Fruit fly (Drosophila melanogaster): ENCODE measurements around the gene mri.

The mri gene

DNA sequence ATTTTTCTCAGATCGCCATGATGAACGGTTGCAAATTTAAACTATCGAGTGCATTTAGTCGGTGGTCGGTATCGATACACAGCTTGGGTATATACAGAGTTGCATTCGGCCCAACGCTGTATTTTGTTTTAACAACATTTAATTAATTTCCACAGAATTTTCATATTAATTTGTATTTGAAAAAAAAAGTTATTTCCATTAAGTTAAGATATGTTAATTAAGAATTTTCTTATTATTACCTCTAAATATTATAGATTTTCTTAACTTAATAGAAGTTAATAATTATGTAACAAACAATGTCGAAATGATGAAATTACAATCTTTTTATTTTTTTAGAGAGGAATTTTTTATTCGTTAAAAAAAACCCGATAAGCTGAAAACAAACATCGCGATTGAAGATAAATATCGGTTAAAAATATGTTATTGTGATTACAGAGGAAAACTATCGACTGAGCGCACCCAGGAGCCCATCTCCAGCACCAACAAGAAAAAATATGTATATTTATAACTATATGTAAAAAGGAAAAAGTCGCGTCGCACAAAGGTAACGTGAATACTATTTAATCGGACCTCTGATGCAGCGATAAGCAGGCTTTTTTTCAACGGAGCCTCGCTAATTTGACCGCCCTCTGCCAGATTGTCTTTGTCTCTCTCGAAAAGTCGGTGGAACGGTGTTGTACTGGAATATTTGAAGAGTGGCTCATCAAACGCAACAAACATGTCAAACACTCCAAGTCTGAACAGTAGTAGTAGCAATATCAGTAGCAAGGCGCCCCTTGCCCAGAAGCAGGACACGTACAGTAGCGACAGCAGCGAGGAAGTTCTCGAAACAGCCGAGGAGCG lies at the start of gene mri, which contains the start of gene rno (continued):
- peak; percentile 82 for TF ChIP-seq CG2129 (GFP tag; IDR thresholded peaks at IDR 0.05; ENCODE audit: partially characterized antibody)
- TF ChIP-seq CG31441 (GFP tag; IDR thresholded peaks at IDR 0.05) = peak; percentile 82
- TF ChIP-seq tap (tag; optimal IDR thresholded peaks at IDR 0.05) = no peak
- TF ChIP-seq CG7839 (tag; optimal IDR thresholded peaks at IDR 0.05) = peak; percentile 81
- peak; percentile 83 for TF ChIP-seq CG13424 (tag; optimal IDR thresholded peaks at IDR 0.05)
- TF ChIP-seq CG16863 (GFP tag; optimal IDR thresholded peaks at IDR 0.05) = no peak
- TF ChIP-seq Asciz (GFP tag; optimal IDR thresholded peaks at IDR 0.05) = no peak
- TF ChIP-seq CG8478 (optimal IDR thresholded peaks at IDR 0.05) = no peak
- TF ChIP-seq CG2199 (GFP tag; IDR thresholded peaks at IDR 0.05) = no peak
- TF ChIP-seq Ets65A (GFP tag) = peak; percentile 87
- TF ChIP-seq Ptx1 (GFP tag; IDR thresholded peaks at IDR 0.05) = peak; percentile 81
- no peak for TF ChIP-seq exex (tag; optimal IDR thresholded peaks at IDR 0.05)
- TF ChIP-seq Nf-YB (GFP tag; optimal IDR thresholded peaks at IDR 0.05) = peak; percentile 13
- peak; percentile 61 for TF ChIP-seq CG33557 (GFP tag; optimal IDR thresholded peaks at IDR 0.05)
- peak; percentile 58; the same call in 1 of the 3 replicates for TF ChIP-seq CG34422 (GFP tag; IDR thresholded peaks at IDR 0.05)
- peak; percentile 32 for TF ChIP-seq mam (GFP tag; optimal IDR thresholded peaks at IDR 0.05)
- peak; percentile 70 for TF ChIP-seq CG1602 (GFP tag; optimal IDR thresholded peaks at IDR 0.05)
- peak; percentile 80 for TF ChIP-seq Hr3 (GFP tag; optimal IDR thresholded peaks at IDR 0.05)
- TF ChIP-seq ken (GFP tag; IDR thresholded peaks at IDR 0.05) = peak; percentile 64; the same call in 2 of the 3 replicates
- TF ChIP-seq pzg (GFP tag; optimal IDR thresholded peaks at IDR 0.05) = peak; percentile 35
- TF ChIP-seq klu (GFP tag; IDR thresholded peaks at IDR 0.05) = peak; percentile 62; the same call in 1 of the 2 replicates
- peak; percentile 68 for TF ChIP-seq Rfx (GFP tag; IDR thresholded peaks at IDR 0.05)
- TF ChIP-seq Bdp1 (GFP tag; optimal IDR thresholded peaks at IDR 0.05) = no peak
- TF ChIP-seq kay (GFP tag; optimal IDR thresholded peaks at IDR 0.05) = peak; percentile 33
- no peak for TF ChIP-seq maf-S (GFP tag; optimal IDR thresholded peaks at IDR 0.05)
- no peak for TF ChIP-seq aop (GFP tag; IDR thresholded peaks at IDR 0.05)
- no peak for TF ChIP-seq D19B (GFP tag; optimal IDR thresholded peaks at IDR 0.05)
- TF ChIP-seq NK7.1 (GFP tag; optimal IDR thresholded peaks at IDR 0.05) = no peak
- no peak for TF ChIP-seq Kr (GFP tag; optimal IDR thresholded peaks at IDR 0.05)
- no peak for TF ChIP-seq Hmx (GFP tag; optimal IDR thresholded peaks at IDR 0.05)
- no peak for TF ChIP-seq CG7745 (tag; optimal IDR thresholded peaks at IDR 0.05)
- no peak for TF ChIP-seq jing (GFP tag; optimal IDR thresholded peaks at IDR 0.05)
- TF ChIP-seq wek (GFP tag; optimal IDR thresholded peaks at IDR 0.05) = no peak
- peak; percentile 67 for TF ChIP-seq unpg (GFP tag; optimal IDR thresholded peaks at IDR 0.05)
- TF ChIP-seq ranshi (GFP tag; IDR thresholded peaks at IDR 0.05) = peak; percentile 83
- TF ChIP-seq Dbx (GFP tag; IDR thresholded peaks at IDR 0.05) = peak; percentile 81
- peak; percentile 15 for TF ChIP-seq Bteb2 (GFP tag; optimal IDR thresholded peaks at IDR 0.05)
- TF ChIP-seq crc (GFP tag; optimal IDR thresholded peaks at IDR 0.05) = no peak
- peak; percentile 63 for TF ChIP-seq sens (GFP tag)
- TF ChIP-seq NC2β (GFP tag; optimal IDR thresholded peaks at IDR 0.05) = no peak
- TF ChIP-seq Trl (optimal IDR thresholded peaks at IDR 0.05) = no peak
- no peak for TF ChIP-seq Trl (GFP tag; optimal IDR thresholded peaks at IDR 0.05)
- TF ChIP-seq CG16779 (GFP tag; IDR thresholded peaks at IDR 0.05) = 0 out of 2 replicates have a peak, but pooled peaks have one; percentile 21
- no peak for TF ChIP-seq psq (GFP tag; optimal IDR thresholded peaks at IDR 0.05)
- TF ChIP-seq Gug (GFP tag; IDR thresholded peaks at IDR 0.05) = peak; percentile 58; the same call in 3 of the 4 replicates
- TF ChIP-seq CG9876 (GFP tag; optimal IDR thresholded peaks at IDR 0.05) = no peak
- no peak for TF ChIP-seq CG9609 (GFP tag; optimal IDR thresholded peaks at IDR 0.05)
- no peak for TF ChIP-seq Tbp (GFP tag; optimal IDR thresholded peaks at IDR 0.05)
- no peak for TF ChIP-seq chif (GFP tag; optimal IDR thresholded peaks at IDR 0.05)
- TF ChIP-seq Aef1 (GFP tag; IDR thresholded peaks at IDR 0.05) = peak; percentile 47; the same call in 2 of the 3 replicates
- TF ChIP-seq CG11696 (GFP tag; IDR thresholded peaks at IDR 0.05) = peak; percentile 53

Measured in whole organism, embryonic.